Fruit fly (Drosophila melanogaster): Measurements from ENCODE around the gene CG13970.

- no peak for TF ChIP-seq CG8478 (optimal IDR thresholded peaks at IDR 0.05)
- no peak for TF ChIP-seq CTCF (optimal IDR thresholded peaks at IDR 0.05)
These were observed 21.6 kb downstream of the CG13970 start for dm6 chr2L:20082155-20082964.
